Fruit fly (Drosophila melanogaster): Measurements from ENCODE around the gene Snx27.

DNA sequence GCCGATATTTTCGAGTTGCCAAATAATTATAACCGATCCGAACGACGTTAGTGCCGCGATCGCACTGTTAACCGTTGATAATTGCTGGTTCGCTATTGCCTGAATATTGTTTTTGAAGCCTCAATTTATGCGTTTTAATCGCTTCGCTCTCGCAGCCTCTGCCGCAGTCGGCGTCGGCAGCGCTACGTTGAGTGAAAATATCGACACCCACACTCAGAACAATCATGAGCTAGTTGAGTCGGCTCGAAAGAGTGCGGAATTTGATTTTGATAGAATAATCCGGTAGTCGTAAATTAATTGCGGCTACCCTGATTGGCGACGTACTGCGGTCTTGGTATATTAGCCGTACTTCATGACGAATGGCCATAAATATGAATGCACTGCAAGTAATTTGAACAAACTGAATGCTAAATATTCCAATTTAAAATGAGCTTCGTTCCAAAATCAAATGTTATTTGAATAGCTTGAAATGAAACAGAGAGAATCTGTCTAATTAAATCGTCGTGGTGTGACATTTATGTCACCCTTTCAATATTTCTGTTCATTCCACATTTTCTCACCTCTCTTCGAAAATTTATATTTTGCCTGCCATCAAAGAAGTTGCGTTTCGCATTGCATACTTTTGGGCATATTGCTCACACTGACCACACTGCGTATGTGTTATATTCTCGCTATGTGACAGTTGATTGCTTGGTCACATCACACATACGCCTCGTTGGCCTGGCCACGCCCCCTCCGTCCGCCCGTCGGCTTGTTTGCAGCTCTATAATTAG is 22.2 kb downstream of the Snx27 start:
- no peak for TF ChIP-seq CG8478 (optimal IDR thresholded peaks at IDR 0.05)
- TF ChIP-seq usp (GFP tag; optimal IDR thresholded peaks at IDR 0.05): no peak
- TF ChIP-seq Dll (optimal IDR thresholded peaks at IDR 0.05): no peak
- no peak for TF ChIP-seq EcR (GFP tag; optimal IDR thresholded peaks at IDR 0.05)
- no peak for TF ChIP-seq psq (optimal IDR thresholded peaks at IDR 0.05)
- no peak for TF ChIP-seq pan (optimal IDR thresholded peaks at IDR 0.05)
